Worm (Caenorhabditis elegans) whole organism, L1 larva: ENCODE measurements around the gene F48G7.5.

Experiments used
- C34B4.2 ChIP-seq: sonication (generic microtip); optimal IDR thresholded peaks from 2 replicates; lab custom pipeline; 2017; ENCODE audit warnings: mild to moderate bottlenecking, missing genetic modification characterization, missing compliant biosample characterization
- F16B12.6 ChIP-seq: fragments of 150-350 bp; optimal IDR thresholded peaks from 2 replicates; lab custom pipeline; 2014; ENCODE audit warnings: missing biosample characterization, missing genetic modification characterization
- alr-1 ChIP-seq: fragments of 200-800 bp; sonication (Bioruptor generic); optimal IDR thresholded peaks from 2 replicates; lab custom pipeline; 2018; ENCODE audit warnings: borderline replicate concordance, mild to moderate bottlenecking, missing genetic modification characterization, missing compliant biosample characterization
- ama-1 ChIP-seq: fragments of 150-350 bp; optimal IDR thresholded peaks from 2 replicates; lab custom pipeline; 2014
- ceh-63 ChIP-seq: fragments of 200-800 bp; sonication (Bioruptor generic); optimal IDR thresholded peaks from 2 replicates; lab custom pipeline; 2018; ENCODE audit warnings: mild to moderate bottlenecking, missing genetic modification characterization, missing compliant biosample characterization
- ceh-88 ChIP-seq: fragments of 200-800 bp; sonication (Bioruptor generic); IDR thresholded peaks from 2 replicates; pipeline ENCODE4 v1.3.6; 2022; ENCODE audit warnings: missing genetic modification characterization, missing compliant biosample characterization
- ceh-90 ChIP-seq: sonication (generic microtip); optimal IDR thresholded peaks from 2 replicates; lab custom pipeline; 2016; ENCODE audit warnings: missing genetic modification characterization, missing compliant biosample characterization
- dsc-1 ChIP-seq: sonication (generic microtip); optimal IDR thresholded peaks from 2 replicates; lab custom pipeline; 2016; ENCODE audit warnings: mild to moderate bottlenecking, missing genetic modification characterization, missing compliant biosample characterization
- efl-1 ChIP-seq, 4 experiments: fragments of 150-350 bp; optimal IDR thresholded peaks in 3 of 4; peaks in 1 of 4; 1 replicate in 1 of 4; 2 replicates in 3 of 4; lab custom pipeline; 2014; ENCODE audit warnings: missing biosample characterization in 2 of 4, missing genetic modification characterization in 2 of 4, missing genetic modification reagents in 2 of 4
- efl-3 ChIP-seq: fragments of 200-800 bp; sonication (Bioruptor generic); optimal IDR thresholded peaks from 2 replicates; lab custom pipeline; 2018; ENCODE audit warnings: mild to moderate bottlenecking, missing genetic modification characterization, missing compliant biosample characterization
- egl-27 ChIP-seq, 2 experiments: fragments of 150-350 bp in 1 of 2; sonication (generic microtip); optimal IDR thresholded peaks; 3 replicates each; lab custom pipeline; 2017 to 2018; ENCODE audit warnings: missing biosample characterization in 2 of 2, missing genetic modification characterization in 2 of 2, missing genetic modification reagents in 2 of 2
- elt-2 ChIP-seq: sonication (generic microtip); optimal IDR thresholded peaks from 2 replicates; lab custom pipeline; 2016; ENCODE audit warnings: missing genetic modification characterization, mild to moderate bottlenecking, inconsistent platforms, missing compliant biosample characterization, missing genetic modification reagents
- ets-5 ChIP-seq: fragments of 200-800 bp; sonication (Bioruptor generic); IDR thresholded peaks from 2 replicates; pipeline ENCODE4 v1.3.6; 2022; ENCODE audit warnings: missing genetic modification characterization, missing compliant biosample characterization
- fkh-4 ChIP-seq: sonication (generic microtip); optimal IDR thresholded peaks from 2 replicates; lab custom pipeline; 2016; ENCODE audit warnings: missing compliant biosample characterization, missing genetic modification characterization, borderline replicate concordance
- fkh-8 ChIP-seq: sonication (generic microtip); optimal IDR thresholded peaks from 2 replicates; lab custom pipeline; 2016; ENCODE audit warnings: mild to moderate bottlenecking, missing genetic modification characterization, missing compliant biosample characterization
- grh-1 ChIP-seq: fragments of 200-800 bp; sonication (Bioruptor generic); IDR thresholded peaks from 2 replicates; pipeline ENCODE4 v1.3.6; 2022; ENCODE audit warnings: missing genetic modification reagents, missing genetic modification characterization, missing compliant biosample characterization
- hlh-17 ChIP-seq: fragments of 200-800 bp; sonication (Bioruptor generic); optimal IDR thresholded peaks from 2 replicates; lab custom pipeline; 2018; ENCODE audit warnings: missing genetic modification characterization, mild to moderate bottlenecking, missing compliant biosample characterization, moderate library complexity, borderline replicate concordance
- jun-1 ChIP-seq: fragments of 150-350 bp; optimal IDR thresholded peaks from 2 replicates; lab custom pipeline; 2014; ENCODE audit warnings: missing biosample characterization, missing genetic modification reagents, missing genetic modification characterization
- lin-13 ChIP-seq: fragments of 150-350 bp; optimal IDR thresholded peaks from 2 replicates; lab custom pipeline; 2014; ENCODE audit warnings: missing biosample characterization, missing genetic modification reagents, missing genetic modification characterization
- lin-14 ChIP-seq: fragments of 200-800 bp; sonication (Bioruptor generic); optimal IDR thresholded peaks from 2 replicates; lab custom pipeline; 2018; ENCODE audit warnings: mild to moderate bottlenecking, missing genetic modification characterization, moderate library complexity, missing compliant biosample characterization
- lin-35 ChIP-seq, 2 experiments: fragments of 150-350 bp; optimal IDR thresholded peaks; 2 replicates each; lab custom pipeline; 2014; ENCODE audit warnings: missing biosample characterization in 2 of 2, missing genetic modification characterization in 2 of 2, missing genetic modification reagents in 2 of 2
- lin-39 ChIP-seq: fragments of 150-350 bp; optimal IDR thresholded peaks from 2 replicates; lab custom pipeline; 2014; ENCODE audit warnings: missing biosample characterization, missing genetic modification reagents, missing genetic modification characterization
- lsy-2 ChIP-seq, 2 experiments: fragments of 150-350 bp; optimal IDR thresholded peaks; 2 replicates each; lab custom pipeline; 2014; ENCODE audit warnings: missing biosample characterization in 2 of 2, missing genetic modification characterization in 2 of 2
- mab-9 ChIP-seq: fragments of 200-800 bp; sonication (Bioruptor generic); IDR thresholded peaks from 2 replicates; pipeline ENCODE4 v1.3.6; 2022; ENCODE audit warnings: missing genetic modification reagents, missing genetic modification characterization, missing compliant biosample characterization
- mef-2 ChIP-seq: fragments of 150-350 bp; optimal IDR thresholded peaks from 2 replicates; lab custom pipeline; 2014; ENCODE audit warnings: missing biosample characterization, missing genetic modification characterization
- mep-1 ChIP-seq: fragments of 150-350 bp; optimal IDR thresholded peaks from 2 replicates; lab custom pipeline; 2014; ENCODE audit warnings: missing biosample characterization, missing genetic modification characterization
- nhr-19 ChIP-seq: fragments of 200-800 bp; sonication (Bioruptor generic); conservative IDR thresholded peaks from 2 replicates; pipeline ENCODE4 v1.3.6; 2022; ENCODE audit warnings: missing genetic modification characterization, missing compliant biosample characterization
- nhr-28 ChIP-seq: fragments of 150-350 bp; optimal IDR thresholded peaks from 2 replicates; lab custom pipeline; 2014; ENCODE audit warnings: missing biosample characterization, missing genetic modification characterization
- nhr-47 ChIP-seq: sonication (generic microtip); optimal IDR thresholded peaks from 2 replicates; lab custom pipeline; 2016; ENCODE audit warnings: mild to moderate bottlenecking, missing genetic modification characterization, moderate library complexity, missing compliant biosample characterization
- pqm-1 ChIP-seq: sonication (generic microtip); optimal IDR thresholded peaks from 3 replicates; lab custom pipeline; 2017; ENCODE audit warnings: missing biosample characterization, missing genetic modification characterization
- skn-1 ChIP-seq: fragments of 150-350 bp; optimal IDR thresholded peaks from 2 replicates; lab custom pipeline; 2014; ENCODE audit warnings: missing biosample characterization, missing genetic modification characterization
- snpc-4 ChIP-seq: fragments of 150-350 bp; optimal IDR thresholded peaks from 2 replicates; lab custom pipeline; 2014; ENCODE audit warnings: missing biosample characterization, missing genetic modification characterization
- sox-4 ChIP-seq: sonication (generic microtip); optimal IDR thresholded peaks from 2 replicates; lab custom pipeline; 2016; ENCODE audit warnings: missing genetic modification characterization, missing compliant biosample characterization
- sup-37 ChIP-seq: fragments of 200-800 bp; sonication (Bioruptor generic); optimal IDR thresholded peaks from 2 replicates; lab custom pipeline; 2018; ENCODE audit warnings: mild to moderate bottlenecking, missing genetic modification characterization, missing compliant biosample characterization
- swsn-7 ChIP-seq: sonication (generic microtip); optimal IDR thresholded peaks from 2 replicates; lab custom pipeline; 2016; ENCODE audit warnings: missing genetic modification characterization, missing compliant biosample characterization
- tbx-2 ChIP-seq: sonication (generic microtip); optimal IDR thresholded peaks from 2 replicates; lab custom pipeline; 2016; ENCODE audit warnings: missing genetic modification characterization, missing compliant biosample characterization
- unc-30 ChIP-seq: sonication (generic microtip); optimal IDR thresholded peaks from 2 replicates; lab custom pipeline; 2017; ENCODE audit warnings: missing biosample characterization, missing genetic modification characterization
- unc-62 ChIP-seq: fragments of 150-350 bp; optimal IDR thresholded peaks from 2 replicates; lab custom pipeline; 2014; ENCODE audit warnings: missing biosample characterization, missing genetic modification reagents, missing genetic modification characterization
- unc-86 ChIP-seq: sonication (generic microtip); optimal IDR thresholded peaks from 2 replicates; lab custom pipeline; 2016; ENCODE audit warnings: missing genetic modification characterization, missing compliant biosample characterization
- xbp-1 ChIP-seq: sonication (generic microtip); optimal IDR thresholded peaks from 2 replicates; lab custom pipeline; 2016; ENCODE audit warnings: missing genetic modification characterization, missing compliant biosample characterization
- zag-1 ChIP-seq: fragments of 150-350 bp; optimal IDR thresholded peaks from 2 replicates; lab custom pipeline; 2014; ENCODE audit warnings: missing biosample characterization, missing genetic modification characterization
- zip-4 ChIP-seq: fragments of 200-800 bp; sonication (Bioruptor generic); optimal IDR thresholded peaks from 2 replicates; lab custom pipeline; 2018; ENCODE audit warnings: mild to moderate bottlenecking, missing genetic modification characterization, moderate library complexity, missing compliant biosample characterization

The F48G7.5 gene

DNA sequence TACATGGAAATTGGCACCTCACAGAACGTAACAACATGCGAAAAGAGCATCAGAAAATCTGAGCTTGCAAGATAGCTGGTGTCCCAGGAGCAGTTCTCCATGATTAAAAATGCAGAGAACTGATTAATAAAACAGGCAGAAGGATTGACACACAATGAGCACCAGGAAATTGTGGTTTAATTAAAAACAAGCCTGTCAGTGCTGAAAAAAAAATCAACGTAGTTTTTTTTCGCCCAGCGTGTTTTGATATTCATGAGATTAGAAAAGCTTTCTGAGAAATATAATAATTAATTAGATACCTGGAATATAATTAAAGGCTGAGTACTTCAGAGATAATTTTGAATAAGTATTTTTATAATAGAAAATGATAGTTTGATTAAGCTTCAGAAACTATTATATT, 34.9 kb upstream of the F48G7.5 start, which contains the start of gene srh-246:
TSS of gene srh-246 (minus strand) at position 101 of the 400 bp plus-strand sequence.
- TF ChIP-seq sox-4 (no peak), unc-86 (tag; lab: Kevin White, UChicago) (no peak), lin-13 (no peak), nhr-28 (tag; lab: Kevin White, UChicago) (no peak), F16B12.6 (tag; lab: Kevin White, UChicago) (no peak), ceh-88 (GFP tag; lab: Robert Waterston, UW) (no peak), alr-1 (no peak), nhr-19 (no peak), nhr-47 (tag; lab: Kevin White, UChicago) (no peak), unc-30 (no peak), xbp-1 (no peak), lin-14 (GFP tag; lab: Kevin White, UChicago) (no peak), zip-4 (no peak), efl-3 (no peak)

DNA sequence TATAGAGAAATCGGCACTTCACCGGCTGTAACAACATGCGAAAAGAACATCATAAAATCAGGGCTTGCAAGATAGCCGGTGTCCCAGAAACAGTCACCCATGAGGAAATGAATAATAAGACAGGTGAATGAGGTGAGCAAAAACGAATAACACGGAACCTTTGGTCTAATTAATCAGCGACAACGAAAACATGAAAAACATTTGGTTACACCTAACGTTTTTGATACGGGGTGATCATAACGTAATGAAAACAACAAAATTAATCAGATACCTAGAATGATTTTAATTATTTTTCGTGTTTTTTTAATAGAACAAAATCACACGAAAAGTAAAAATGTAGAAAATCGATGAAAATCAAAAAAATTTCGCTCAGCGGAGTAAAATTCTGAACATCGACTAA, 33.1 kb upstream of the F48G7.5 start, which contains the start of gene srh-245:
TSS of gene srh-245 (minus strand) at position 101 of the 400 bp plus-strand sequence.
- no peak for TF ChIP-seq swsn-7
- no peak for TF ChIP-seq ets-5 (GFP tag; lab: Robert Waterston, UW)
- TF ChIP-seq mab-9 (GFP tag; lab: Robert Waterston, UW) = no peak
- TF ChIP-seq grh-1 (GFP tag; lab: Robert Waterston, UW) = no peak
- TF ChIP-seq C34B4.2 (tag; lab: Kevin White, UChicago) = no peak
- TF ChIP-seq ceh-63 (GFP tag; lab: Kevin White, UChicago) = no peak
- no peak for TF ChIP-seq skn-1 (tag; lab: Kevin White, UChicago)
- no peak for TF ChIP-seq unc-62
- no peak for TF ChIP-seq ama-1
- TF ChIP-seq ceh-90 (tag; lab: Kevin White, UChicago) = no peak
- no peak for TF ChIP-seq egl-27 (tag; optimal IDR thresholded peaks at IDR 0.05; lab: Kevin White, UChicago)
- no peak for TF ChIP-seq elt-2 (tag; lab: Kevin White, UChicago)
- no peak for TF ChIP-seq unc-30
- TF ChIP-seq lsy-2 (tag; optimal IDR thresholded peaks at IDR 0.05; lab: Kevin White, UChicago) = no peak
- no peak for TF ChIP-seq fkh-4 (tag; lab: Kevin White, UChicago)
- TF ChIP-seq snpc-4 (tag; lab: Kevin White, UChicago) = no peak
- no peak for TF ChIP-seq dsc-1 (tag; lab: Kevin White, UChicago)
- TF ChIP-seq lin-39 = no peak
- TF ChIP-seq mep-1 (tag; lab: Kevin White, UChicago) = no peak
- TF ChIP-seq lin-35 (GFP tag; optimal IDR thresholded peaks at IDR 0.05; lab: Kevin White, UChicago) = no peak

- TF ChIP-seq tbx-2 (tag; lab: Kevin White, UChicago) = no peak
- TF ChIP-seq elt-2 (tag; lab: Kevin White, UChicago) = no peak
- TF ChIP-seq jun-1 (tag; lab: Kevin White, UChicago) = no peak
- TF ChIP-seq fkh-8 (tag; lab: Kevin White, UChicago) = no peak
- TF ChIP-seq ceh-63 (GFP tag; lab: Kevin White, UChicago) = no peak
- no peak for TF ChIP-seq zag-1 (tag; lab: Kevin White, UChicago)
- no peak for TF ChIP-seq lin-39
- no peak for TF ChIP-seq unc-30
- no peak for TF ChIP-seq ceh-90 (tag; lab: Kevin White, UChicago)
- TF ChIP-seq xbp-1 = no peak
- no peak for TF ChIP-seq efl-1 (optimal IDR thresholded peaks at IDR 0.05; lab: Kevin White, UChicago)
- TF ChIP-seq efl-1 (GFP tag; optimal IDR thresholded peaks at IDR 0.05 in 1 of 2; lab: Kevin White, UChicago) = no peak
- no peak for TF ChIP-seq pqm-1 (tag; lab: Kevin White, UChicago)
- TF ChIP-seq mef-2 (tag; lab: Kevin White, UChicago) = no peak
- TF ChIP-seq alr-1 = no peak
- no peak for TF ChIP-seq sup-37 (GFP tag; lab: Kevin White, UChicago)
- no peak for TF ChIP-seq hlh-17 (GFP tag; lab: Kevin White, UChicago)
Measured at ce11 chrV:654402-654801, 31.7 kb upstream of the F48G7.5 start, which contains the start of gene srj-6. Gene srj-6 (minus strand): TSS chrV:654502.
